Fruit fly (Drosophila melanogaster): Measurements from ENCODE around the gene CG8032.

Gene CG8032

dm6 chr3R:8673803-8674234 is 9.9 kb downstream of the CG8032 start, which contains the start of gene mRpL19 (continued):
- TF ChIP-seq ab (GFP tag; optimal IDR thresholded peaks at IDR 0.05) (no peak), CG15514 (GFP tag; optimal IDR thresholded peaks at IDR 0.05) (peak; percentile 53), hb (GFP tag; IDR thresholded peaks at IDR 0.05; ENCODE audit: partially characterized antibody) (no peak; the same call in 2 of the 3 replicates), aop (GFP tag; IDR thresholded peaks at IDR 0.05) (no peak), CG18476 (GFP tag; optimal IDR thresholded peaks at IDR 0.05) (peak; percentile 17), bsh (GFP tag; optimal IDR thresholded peaks at IDR 0.05) (peak in 1 of 2 experiments; percentile 38), CG30403 (GFP tag; optimal IDR thresholded peaks at IDR 0.05) (peak; percentile 46), HLH54F (GFP tag; optimal IDR thresholded peaks at IDR 0.05) (no peak), CG31224 (GFP tag; IDR thresholded peaks at IDR 0.05) (no peak), hbn (GFP tag; IDR thresholded peaks at IDR 0.05; ENCODE audit: partially characterized antibody) (no peak; the same call in 1 of the 2 replicates), CG1647 (GFP tag; optimal IDR thresholded peaks at IDR 0.05) (no peak), Hmr (GFP tag; optimal IDR thresholded peaks at IDR 0.05) (peak; percentile 10), CG7745 (tag; optimal IDR thresholded peaks at IDR 0.05) (no peak), CG11695 (GFP tag; IDR thresholded peaks at IDR 0.05) (peak; percentile 34; the same call in 1 of the 3 replicates), schlank (tag; optimal IDR thresholded peaks at IDR 0.05) (no peak), CG6254 (GFP tag; optimal IDR thresholded peaks at IDR 0.05) (no peak), CG13624 (GFP tag; optimal IDR thresholded peaks at IDR 0.05) (no peak), sc (optimal IDR thresholded peaks at IDR 0.05) (no peak), sc (GFP tag; optimal IDR thresholded peaks at IDR 0.05) (no peak), Adf1 (GFP tag; IDR thresholded peaks at IDR 0.05) (peak; percentile 37; the same call in 1 of the 2 replicates), CG16863 (GFP tag; optimal IDR thresholded peaks at IDR 0.05) (no peak), CG10654 (GFP tag; optimal IDR thresholded peaks at IDR 0.05) (peak; percentile 10), grn (GFP tag; optimal IDR thresholded peaks at IDR 0.05) (peak; percentile 91), CG8765 (GFP tag; IDR thresholded peaks at IDR 0.05) (no peak), dati (GFP tag; IDR thresholded peaks at IDR 0.05) (no peak), Dad (GFP tag; optimal IDR thresholded peaks at IDR 0.05) (no peak), CG17328 (GFP tag; IDR thresholded peaks at IDR 0.05) (no peak), CG10366 (GFP tag; IDR thresholded peaks at IDR 0.05) (no peak), Hr78 (GFP tag; optimal IDR thresholded peaks at IDR 0.05) (no peak), Hr39 (optimal IDR thresholded peaks at IDR 0.05) (no peak), repo (GFP tag; optimal IDR thresholded peaks at IDR 0.05) (no peak), CG6654 (GFP tag; optimal IDR thresholded peaks at IDR 0.05) (no peak), pita (GFP tag; optimal IDR thresholded peaks at IDR 0.05) (no peak), Jarid2 (GFP tag; optimal IDR thresholded peaks at IDR 0.05) (no peak), Bdp1 (GFP tag; optimal IDR thresholded peaks at IDR 0.05) (no peak), CG6854 (GFP tag; optimal IDR thresholded peaks at IDR 0.05) (no peak), CG17361 (GFP tag; IDR thresholded peaks at IDR 0.05) (peak; percentile 61; the same call in 1 of the 3 replicates), emc (GFP tag; optimal IDR thresholded peaks at IDR 0.05) (no peak), hth (optimal IDR thresholded peaks at IDR 0.05) (no peak), psq (GFP tag; optimal IDR thresholded peaks at IDR 0.05) (no peak), croc (GFP tag; conservative IDR thresholded peaks at IDR 0.05) (no peak), ttk (GFP tag; IDR thresholded peaks at IDR 0.05) (no peak), Ravus (GFP tag; IDR thresholded peaks at IDR 0.05) (no peak), CG16779 (GFP tag; IDR thresholded peaks at IDR 0.05) (no peak), vfl (GFP tag; optimal IDR thresholded peaks at IDR 0.05) (no peak), Dbx (GFP tag; IDR thresholded peaks at IDR 0.05) (no peak), CG11723 (GFP tag; optimal IDR thresholded peaks at IDR 0.05) (no peak), fd64A (GFP tag; optimal IDR thresholded peaks at IDR 0.05) (no peak), pfk (GFP tag; optimal IDR thresholded peaks at IDR 0.05) (no peak), CG13424 (tag; optimal IDR thresholded peaks at IDR 0.05) (peak; percentile 71), Mes4 (GFP tag; optimal IDR thresholded peaks at IDR 0.05) (no peak), Max (GFP tag; optimal IDR thresholded peaks at IDR 0.05) (peak; percentile 1), CG12744 (GFP tag; optimal IDR thresholded peaks at IDR 0.05) (no peak)
